Fruit fly (Drosophila melanogaster): ENCODE measurements around the gene CG8664.

Gene CG8664

dm6 chrX:17237421-17237820 lies 45.1 kb downstream of the CG8664 start (continued):
- TF ChIP-seq CG31388 (GFP tag; optimal IDR thresholded peaks at IDR 0.05) (no peak), CG6175 (GFP tag; IDR thresholded peaks at IDR 0.05) (no peak), CG14965 (GFP tag; optimal IDR thresholded peaks at IDR 0.05; ENCODE audit: borderline replicate concordance) (no peak), az2 (GFP tag; optimal IDR thresholded peaks at IDR 0.05) (peak; percentile 27), CG12219 (GFP tag; optimal IDR thresholded peaks at IDR 0.05) (no peak), Mrtf (GFP tag; IDR thresholded peaks at IDR 0.05) (no peak), lola (GFP tag; optimal IDR thresholded peaks at IDR 0.05) (peak in 1 of 3 experiments; percentile 26), Doc2 (GFP tag; IDR thresholded peaks at IDR 0.05) (no peak), Adf1 (GFP tag; IDR thresholded peaks at IDR 0.05) (no peak), sqz (GFP tag; optimal IDR thresholded peaks at IDR 0.05) (no peak), Hmr (GFP tag; optimal IDR thresholded peaks at IDR 0.05) (no peak), ase (GFP tag; IDR thresholded peaks at IDR 0.05) (no peak), CG10565 (GFP tag; optimal IDR thresholded peaks at IDR 0.05) (no peak), sna (GFP tag; IDR thresholded peaks at IDR 0.05; ENCODE audit: partially characterized antibody) (no peak), fu2 (GFP tag; optimal IDR thresholded peaks at IDR 0.05) (no peak), CG7839 (tag; optimal IDR thresholded peaks at IDR 0.05) (peak; percentile 38), CG15269 (tag; optimal IDR thresholded peaks at IDR 0.05) (peak; percentile 18), Spps (tag; optimal IDR thresholded peaks at IDR 0.05) (no peak), CG17385 (GFP tag; optimal IDR thresholded peaks at IDR 0.05) (no peak), crol (GFP tag; IDR thresholded peaks at IDR 0.05) (no peak), Deaf1 (tag; optimal IDR thresholded peaks at IDR 0.05) (no peak), ERR (GFP tag; optimal IDR thresholded peaks at IDR 0.05) (no peak), ash1 (GFP tag; optimal IDR thresholded peaks at IDR 0.05) (no peak), CG2129 (GFP tag; IDR thresholded peaks at IDR 0.05; ENCODE audit: partially characterized antibody) (no peak), CG18599 (GFP tag; optimal IDR thresholded peaks at IDR 0.05) (no peak), crc (GFP tag; optimal IDR thresholded peaks at IDR 0.05) (no peak), Hsf (GFP tag; optimal IDR thresholded peaks at IDR 0.05) (no peak), mirr (GFP tag; optimal IDR thresholded peaks at IDR 0.05) (no peak), Vsx1 (GFP tag; optimal IDR thresholded peaks at IDR 0.05) (no peak), CG8924 (tag; optimal IDR thresholded peaks at IDR 0.05) (no peak), psq (GFP tag; optimal IDR thresholded peaks at IDR 0.05) (no peak), pita (GFP tag; optimal IDR thresholded peaks at IDR 0.05) (no peak), unpg (GFP tag; optimal IDR thresholded peaks at IDR 0.05) (peak; percentile 39), vfl (GFP tag; optimal IDR thresholded peaks at IDR 0.05) (no peak), pnt (GFP tag; optimal IDR thresholded peaks at IDR 0.05) (no peak), br (optimal IDR thresholded peaks at IDR 0.05) (no peak), CG2889 (GFP tag; IDR thresholded peaks at IDR 0.05) (no peak), Poxn (GFP tag; IDR thresholded peaks at IDR 0.05) (no peak), Antp (GFP tag; optimal IDR thresholded peaks at IDR 0.05) (no peak), aop (GFP tag; IDR thresholded peaks at IDR 0.05) (no peak), jumu (GFP tag; optimal IDR thresholded peaks at IDR 0.05) (no peak), CG10979 (tag; optimal IDR thresholded peaks at IDR 0.05) (peak; percentile 42), z (GFP tag; IDR thresholded peaks at IDR 0.05) (no peak), maf-S (GFP tag; optimal IDR thresholded peaks at IDR 0.05) (no peak), CG12744 (GFP tag; optimal IDR thresholded peaks at IDR 0.05) (no peak), CG4282 (GFP tag; optimal IDR thresholded peaks at IDR 0.05) (no peak), gro (GFP tag; optimal IDR thresholded peaks at IDR 0.05) (no peak), CG18476 (GFP tag; optimal IDR thresholded peaks at IDR 0.05) (no peak), corto (GFP tag; optimal IDR thresholded peaks at IDR 0.05) (no peak), lmd (GFP tag; IDR thresholded peaks at IDR 0.05) (no peak), Dll (GFP tag; IDR thresholded peaks at IDR 0.05; ENCODE audit: partially characterized antibody) (no peak), en (GFP tag; optimal IDR thresholded peaks at IDR 0.05) (no peak), her (GFP tag; optimal IDR thresholded peaks at IDR 0.05) (no peak)
